Worm (Caenorhabditis elegans): ENCODE measurements around the gene glb-9.

The glb-9 gene

ce11 chrII:7496070-7496469, 23.1 kb downstream of the glb-9 start, which contains the start of gene spi-1:
TSS of gene spi-1 (plus strand) at chrII:7496247.
- no peak for TF ChIP-seq K09A11.1 (tag; optimal IDR thresholded peaks at IDR 0.05; ENCODE audit: insufficient read depth)
- TF ChIP-seq ceh-14 (tag; optimal IDR thresholded peaks at IDR 0.05) = no peak
- TF ChIP-seq hlh-6 (tag; optimal IDR thresholded peaks at IDR 0.05) = no peak
- no peak for TF ChIP-seq ama-1 (optimal IDR thresholded peaks at IDR 0.05)
- no peak for TF ChIP-seq sox-2 (GFP tag; IDR thresholded peaks at IDR 0.05)
- TF ChIP-seq eyg-1 (tag; optimal IDR thresholded peaks at IDR 0.05) = no peak
- TF ChIP-seq ceh-9 (tag; optimal IDR thresholded peaks at IDR 0.05) = no peak
- TF ChIP-seq elt-4 (tag; optimal IDR thresholded peaks at IDR 0.05) = no peak
- TF ChIP-seq nhr-11 (tag; optimal IDR thresholded peaks at IDR 0.05) = no peak
- no peak for TF ChIP-seq npax-4 (tag; optimal IDR thresholded peaks at IDR 0.05)
- TF ChIP-seq hlh-8 (tag; optimal IDR thresholded peaks at IDR 0.05) = no peak
- no peak for TF ChIP-seq odd-2 (tag; optimal IDR thresholded peaks at IDR 0.05)
- TF ChIP-seq sox-4 (tag; optimal IDR thresholded peaks at IDR 0.05) = no peak
- TF ChIP-seq T23F11.4 (GFP tag; optimal IDR thresholded peaks at IDR 0.05) = no peak
- TF ChIP-seq ceh-19 (GFP tag; optimal IDR thresholded peaks at IDR 0.05) = no peak
- TF ChIP-seq rnt-1 (tag; optimal IDR thresholded peaks at IDR 0.05) = no peak
- TF ChIP-seq hlh-15 (tag; optimal IDR thresholded peaks at IDR 0.05) = no peak
- no peak for TF ChIP-seq ceh-31 (tag; optimal IDR thresholded peaks at IDR 0.05)
- TF ChIP-seq madf-2 (tag; optimal IDR thresholded peaks at IDR 0.05) = no peak
- TF ChIP-seq hlh-13 (GFP tag; optimal IDR thresholded peaks at IDR 0.05) = no peak

- TF ChIP-seq pha-2 (tag; optimal IDR thresholded peaks at IDR 0.05) = no peak
These were observed 25.0 kb downstream of the glb-9 start, which contains the start of gene R10H1.1 for ce11 chrII:7494155-7494554. TSS of gene R10H1.1 (plus strand) at chrII:7494455.

- no peak for TF ChIP-seq nhr-11 (tag; optimal IDR thresholded peaks at IDR 0.05)
- no peak for TF ChIP-seq sox-2 (GFP tag; IDR thresholded peaks at IDR 0.05)
- TF ChIP-seq sox-4 (tag; optimal IDR thresholded peaks at IDR 0.05) = no peak
- TF ChIP-seq K02D7.2 (tag; optimal IDR thresholded peaks at IDR 0.05) = no peak
- no peak for TF ChIP-seq ceh-18 (tag; optimal IDR thresholded peaks at IDR 0.05)
- TF ChIP-seq eyg-1 (tag; optimal IDR thresholded peaks at IDR 0.05) = no peak
- TF ChIP-seq C38D4.7 (GFP tag; optimal IDR thresholded peaks at IDR 0.05) = no peak
- TF ChIP-seq ceh-45 (GFP tag; IDR thresholded peaks at IDR 0.05) = no peak
- TF ChIP-seq fax-1 (tag; optimal IDR thresholded peaks at IDR 0.05) = no peak
- no peak for TF ChIP-seq ahr-1 (tag; optimal IDR thresholded peaks at IDR 0.05)
- TF ChIP-seq hlh-15 (tag; optimal IDR thresholded peaks at IDR 0.05) = no peak
- no peak for TF ChIP-seq ceh-2 (tag; optimal IDR thresholded peaks at IDR 0.05)
- no peak for TF ChIP-seq unc-42 (tag; optimal IDR thresholded peaks at IDR 0.05)
- TF ChIP-seq ttx-3 (tag; optimal IDR thresholded peaks at IDR 0.05) = no peak
- no peak for TF ChIP-seq unc-3 (GFP tag; conservative IDR thresholded peaks at IDR 0.05)
- no peak for TF ChIP-seq unc-3 (tag; optimal IDR thresholded peaks at IDR 0.05)
- TF ChIP-seq hlh-13 (GFP tag; optimal IDR thresholded peaks at IDR 0.05) = no peak
- no peak for TF ChIP-seq ceh-14 (tag; optimal IDR thresholded peaks at IDR 0.05)
- TF ChIP-seq ceh-6 (GFP tag; optimal IDR thresholded peaks at IDR 0.05) = no peak
- TF ChIP-seq F13H6.1 (tag; optimal IDR thresholded peaks at IDR 0.05) = no peak
- no peak for TF ChIP-seq fkh-10 (GFP tag; optimal IDR thresholded peaks at IDR 0.05)
These were observed 25.5 kb downstream of the glb-9 start, which contains the start of gene nas-23 for ce11 chrII:7493599-7493998. TSS of gene nas-23 (minus strand) at chrII:7493699.

- TF ChIP-seq sox-4 (tag; optimal IDR thresholded peaks at IDR 0.05) = no peak
- no peak for TF ChIP-seq C08G9.2 (tag; optimal IDR thresholded peaks at IDR 0.05)
- TF ChIP-seq npax-4 (tag; optimal IDR thresholded peaks at IDR 0.05) = no peak
- TF ChIP-seq ceh-18 (tag; optimal IDR thresholded peaks at IDR 0.05) = no peak
- no peak for TF ChIP-seq ceh-31 (tag; optimal IDR thresholded peaks at IDR 0.05)
- no peak for TF ChIP-seq odd-2 (tag; optimal IDR thresholded peaks at IDR 0.05)
- no peak for TF ChIP-seq rnt-1 (tag; optimal IDR thresholded peaks at IDR 0.05)
- no peak for TF ChIP-seq ceh-30 (tag; optimal IDR thresholded peaks at IDR 0.05)
- no peak for TF ChIP-seq K02D7.2 (tag; optimal IDR thresholded peaks at IDR 0.05)
- no peak for TF ChIP-seq lin-11 (tag; optimal IDR thresholded peaks at IDR 0.05)
- TF ChIP-seq gmeb-2 (tag; optimal IDR thresholded peaks at IDR 0.05) = no peak
- no peak for TF ChIP-seq hlh-15 (tag; optimal IDR thresholded peaks at IDR 0.05)
- no peak for TF ChIP-seq pros-1 (tag; optimal IDR thresholded peaks at IDR 0.05)
- TF ChIP-seq fkh-10 (GFP tag; optimal IDR thresholded peaks at IDR 0.05) = no peak
- no peak for TF ChIP-seq ttx-3 (tag; optimal IDR thresholded peaks at IDR 0.05)
- no peak for TF ChIP-seq pqm-1 (tag; optimal IDR thresholded peaks at IDR 0.05)
- TF ChIP-seq unc-42 (tag; optimal IDR thresholded peaks at IDR 0.05) = no peak
- TF ChIP-seq ceh-24 (tag; optimal IDR thresholded peaks at IDR 0.05) = no peak
- no peak for TF ChIP-seq pax-1 (tag; optimal IDR thresholded peaks at IDR 0.05)
These were observed 29.5 kb downstream of the glb-9 start, which contains the start of gene D1022.9 for ce11 chrII:7489605-7490004. TSS of gene D1022.9 (minus strand) at chrII:7489705.
